Worm (Caenorhabditis elegans) whole organism, L1 larva: Measurements from ENCODE around the gene clec-19.

Experiments
- aly-2 ChIP-seq: fragments of 150-350 bp; optimal IDR thresholded peaks from 2 replicates; lab custom pipeline; 2014; ENCODE audit warnings: missing biosample characterization, missing genetic modification characterization
- ama-1 ChIP-seq: fragments of 150-350 bp; optimal IDR thresholded peaks from 2 replicates; lab custom pipeline; 2014
- elt-2 ChIP-seq: sonication (generic microtip); optimal IDR thresholded peaks from 2 replicates; lab custom pipeline; 2016; ENCODE audit warnings: missing genetic modification characterization, mild to moderate bottlenecking, inconsistent platforms, missing compliant biosample characterization, missing genetic modification reagents
- lir-3 ChIP-seq: sonication (generic microtip); optimal IDR thresholded peaks from 2 replicates; lab custom pipeline; 2016; ENCODE audit warnings: mild to moderate bottlenecking, missing genetic modification characterization, moderate library complexity, missing compliant biosample characterization; ENCODE audit not compliant: poor library complexity
- lsy-2 ChIP-seq, 2 experiments: fragments of 150-350 bp; optimal IDR thresholded peaks; 2 replicates each; lab custom pipeline; 2014; ENCODE audit warnings: missing biosample characterization in 2 of 2, missing genetic modification characterization in 2 of 2
- nhr-12 ChIP-seq: sonication (generic microtip); optimal IDR thresholded peaks from 2 replicates; lab custom pipeline; 2017; ENCODE audit warnings: missing biosample characterization, missing genetic modification characterization
- nhr-28 ChIP-seq: fragments of 150-350 bp; optimal IDR thresholded peaks from 2 replicates; lab custom pipeline; 2014; ENCODE audit warnings: missing biosample characterization, missing genetic modification characterization
- nhr-76 ChIP-seq: sonication (generic microtip); optimal IDR thresholded peaks from 2 replicates; lab custom pipeline; 2017; ENCODE audit warnings: missing biosample characterization, missing genetic modification characterization
- nhr-77 ChIP-seq: fragments of 150-350 bp; optimal IDR thresholded peaks from 2 replicates; lab custom pipeline; 2014; ENCODE audit warnings: missing biosample characterization, missing genetic modification characterization
- nhr-85 ChIP-seq: sonication (generic microtip); peaks from one replicate; lab custom pipeline; 2016; ENCODE audit warnings: missing genetic modification characterization, inconsistent platforms, missing compliant biosample characterization
- rnt-1 ChIP-seq: sonication (generic microtip); optimal IDR thresholded peaks from 2 replicates; lab custom pipeline; 2016; ENCODE audit warnings: mild to moderate bottlenecking, missing genetic modification characterization, moderate library complexity, missing compliant biosample characterization
- tbx-2 ChIP-seq: sonication (generic microtip); optimal IDR thresholded peaks from 2 replicates; lab custom pipeline; 2016; ENCODE audit warnings: missing genetic modification characterization, missing compliant biosample characterization
- unc-62 ChIP-seq: fragments of 150-350 bp; optimal IDR thresholded peaks from 2 replicates; lab custom pipeline; 2014; ENCODE audit warnings: missing biosample characterization, missing genetic modification reagents, missing genetic modification characterization

DNA sequence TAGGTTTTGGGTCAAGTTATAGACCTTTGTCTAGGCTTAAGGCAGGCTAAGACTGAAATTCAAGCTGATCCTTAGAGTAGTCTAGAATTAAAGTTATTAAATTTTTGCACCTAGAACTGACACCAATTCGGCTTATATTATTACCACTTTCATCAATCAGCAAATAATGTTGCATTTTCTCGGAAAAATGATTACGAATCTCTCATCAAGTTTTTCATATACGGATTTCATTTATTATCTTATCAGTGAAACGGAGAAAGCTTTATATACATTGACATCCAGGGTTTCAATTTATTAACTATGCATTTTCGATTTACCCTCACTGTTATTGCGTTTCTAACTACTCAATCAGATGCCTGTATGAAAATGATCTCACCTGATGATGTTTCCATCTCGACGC is 3.0 kb upstream of the clec-19 start, which contains the start of gene K07G6.1:
- TF ChIP-seq elt-2 (tag; lab: Kevin White, UChicago), result no peak
- TF ChIP-seq nhr-76, result no peak
- no peak for TF ChIP-seq tbx-2 (tag; lab: Kevin White, UChicago)
- no peak for TF ChIP-seq nhr-77 (tag; lab: Kevin White, UChicago)
- TF ChIP-seq lir-3 (tag; lab: Kevin White, UChicago), result no peak
- no peak for TF ChIP-seq nhr-28 (tag; lab: Kevin White, UChicago)
- no peak for TF ChIP-seq aly-2
- TF ChIP-seq rnt-1 (tag; lab: Kevin White, UChicago), result no peak
- TF ChIP-seq ama-1 (lab: Kevin White, UChicago), result no peak
- TF ChIP-seq nhr-12, result no peak
- no peak for TF ChIP-seq nhr-85 (tag; lab: Kevin White, UChicago)
- no peak for TF ChIP-seq lsy-2 (tag; optimal IDR thresholded peaks at IDR 0.05; lab: Kevin White, UChicago)
- TF ChIP-seq unc-62 (GFP tag; lab: Kevin White, UChicago), result no peak
